Fruit fly (Drosophila melanogaster): ENCODE data around the gene CG7632.

The CG7632 gene

dm6 chr3L:21304400-21304799, at the start of gene CG7632, which contains the start of gene CG11309 (continued):
- peak; percentile 99 for TF ChIP-seq stc (GFP tag; IDR thresholded peaks at IDR 0.05)
- peak; percentile 99 for TF ChIP-seq Ssrp (tag; optimal IDR thresholded peaks at IDR 0.05)
- peak; percentile 94 for TF ChIP-seq Aef1 (GFP tag; IDR thresholded peaks at IDR 0.05)
- TF ChIP-seq gem (tag; optimal IDR thresholded peaks at IDR 0.05) = peak; percentile 100
- TF ChIP-seq CG31365 (tag; optimal IDR thresholded peaks at IDR 0.05) = peak; percentile 96
- no peak for TF ChIP-seq Dfd (GFP tag; optimal IDR thresholded peaks at IDR 0.05)
- peak; percentile 97 for TF ChIP-seq Nf-YA (GFP tag; IDR thresholded peaks at IDR 0.05)
- peak; percentile 99 for TF ChIP-seq Fer2 (tag; optimal IDR thresholded peaks at IDR 0.05)
- peak; percentile 98 for TF ChIP-seq pb (GFP tag; optimal IDR thresholded peaks at IDR 0.05)
- TF ChIP-seq CG3407 (GFP tag; optimal IDR thresholded peaks at IDR 0.05) = peak; percentile 98
- TF ChIP-seq unpg (GFP tag; optimal IDR thresholded peaks at IDR 0.05) = peak; percentile 100
- peak; percentile 100 for TF ChIP-seq PHDP (tag; optimal IDR thresholded peaks at IDR 0.05)
- peak; percentile 95 for TF ChIP-seq CG31224 (GFP tag; IDR thresholded peaks at IDR 0.05)
- TF ChIP-seq chn (GFP tag; optimal IDR thresholded peaks at IDR 0.05) = peak; percentile 98
- TF ChIP-seq CG30403 (GFP tag; optimal IDR thresholded peaks at IDR 0.05) = peak; percentile 99
- TF ChIP-seq CG34224 (GFP tag; IDR thresholded peaks at IDR 0.05; ENCODE audit: partially characterized antibody) = no peak; the same call in 2 of the 3 replicates
- peak; percentile 98 for TF ChIP-seq CG10462 (GFP tag; optimal IDR thresholded peaks at IDR 0.05)
- TF ChIP-seq CG11723 (GFP tag; optimal IDR thresholded peaks at IDR 0.05) = peak; percentile 99
- TF ChIP-seq CG6791 (GFP tag; IDR thresholded peaks at IDR 0.05; ENCODE audit: partially characterized antibody) = 0 out of 3 replicates have a peak, but pooled peaks have one; percentile 33
- peak; percentile 97 for TF ChIP-seq maf-S (GFP tag; optimal IDR thresholded peaks at IDR 0.05)
- TF ChIP-seq CG5245 (GFP tag; optimal IDR thresholded peaks at IDR 0.05) = peak; percentile 98
- TF ChIP-seq Spps (tag; optimal IDR thresholded peaks at IDR 0.05) = peak; percentile 100
- TF ChIP-seq vvl (GFP tag; IDR thresholded peaks at IDR 0.05) = peak; percentile 100
- peak; percentile 90 for TF ChIP-seq CG3163 (GFP tag; optimal IDR thresholded peaks at IDR 0.05)
- peak; percentile 98 for TF ChIP-seq CG12942 (GFP tag; optimal IDR thresholded peaks at IDR 0.05)
- TF ChIP-seq Pdp1 (GFP tag; optimal IDR thresholded peaks at IDR 0.05) = peak; percentile 98
- peak; percentile 97 for TF ChIP-seq fu2 (GFP tag; optimal IDR thresholded peaks at IDR 0.05)
- TF ChIP-seq Abd-B (GFP tag; optimal IDR thresholded peaks at IDR 0.05) = peak; percentile 96
- TF ChIP-seq Scr (GFP tag; IDR thresholded peaks at IDR 0.05; ENCODE audit: partially characterized antibody) = peak; percentile 39
- TF ChIP-seq NK7.1 (GFP tag; optimal IDR thresholded peaks at IDR 0.05) = peak; percentile 99
- TF ChIP-seq ab (GFP tag; optimal IDR thresholded peaks at IDR 0.05) = peak; percentile 90
- peak; percentile 82 for TF ChIP-seq ssp (GFP tag; IDR thresholded peaks at IDR 0.05)
- TF ChIP-seq tap (tag; optimal IDR thresholded peaks at IDR 0.05) = peak; percentile 100
- TF ChIP-seq CG18764 (GFP tag; optimal IDR thresholded peaks at IDR 0.05) = peak; percentile 98
- TF ChIP-seq vnd (GFP tag; IDR thresholded peaks at IDR 0.05; ENCODE audit: partially characterized antibody) = no peak
- TF ChIP-seq CG2116 (GFP tag; optimal IDR thresholded peaks at IDR 0.05) = peak; percentile 93
- peak; percentile 97 for TF ChIP-seq CG10366 (GFP tag; IDR thresholded peaks at IDR 0.05)
- peak; percentile 94 for TF ChIP-seq CG5180 (GFP tag; optimal IDR thresholded peaks at IDR 0.05)
- peak; percentile 98 for TF ChIP-seq fd3F (GFP tag; optimal IDR thresholded peaks at IDR 0.05)
- peak; percentile 99 for TF ChIP-seq Drgx (GFP tag; IDR thresholded peaks at IDR 0.05)
- TF ChIP-seq cwo (GFP tag; optimal IDR thresholded peaks at IDR 0.05) = peak; percentile 98
- peak; percentile 98 for TF ChIP-seq bab2 (GFP tag; optimal IDR thresholded peaks at IDR 0.05)
- TF ChIP-seq pum (GFP tag; optimal IDR thresholded peaks at IDR 0.05) = peak; percentile 98
- TF ChIP-seq GATAe (GFP tag; conservative IDR thresholded peaks at IDR 0.05) = peak; percentile 83
- peak; percentile 99 for TF ChIP-seq CG6813 (GFP tag; optimal IDR thresholded peaks at IDR 0.05)
- peak; percentile 99 for TF ChIP-seq abd-A (tag; optimal IDR thresholded peaks at IDR 0.05)
- TF ChIP-seq Hr39 (optimal IDR thresholded peaks at IDR 0.05) = no peak
- peak; percentile 99 for TF ChIP-seq nau (GFP tag; optimal IDR thresholded peaks at IDR 0.05)
- TF ChIP-seq Nf-YC (tag; optimal IDR thresholded peaks at IDR 0.05) = peak; percentile 96
- peak; percentile 99 for TF ChIP-seq CG7839 (tag; optimal IDR thresholded peaks at IDR 0.05)
